Worm (Caenorhabditis elegans) whole organism, midembryonic: Measurements from ENCODE around the gene K11E4.1.

ENCODE experiments used
- cog-1 ChIP-seq: sonication (generic microtip); optimal IDR thresholded peaks from 2 replicates; lab custom pipeline; 2016; ENCODE audit warnings: missing genetic modification characterization, missing compliant biosample characterization
- flt-1 ChIP-seq: fragments of 200-800 bp; sonication (Bioruptor generic); IDR thresholded peaks from 2 replicates; pipeline ENCODE4 v1.3.6; 2022; ENCODE audit warnings: missing genetic modification characterization, missing compliant biosample characterization
- klf-2 ChIP-seq: fragments of 200-800 bp; sonication (Bioruptor generic); conservative IDR thresholded peaks from 2 replicates; pipeline ENCODE4 v1.3.6; 2022; ENCODE audit warnings: missing genetic modification reagents, missing genetic modification characterization, missing compliant biosample characterization
- ztf-29 ChIP-seq: fragments of 200-800 bp; sonication (Bioruptor generic); IDR thresholded peaks from 2 replicates; pipeline ENCODE4 v1.3.6; 2022; ENCODE audit warnings: missing genetic modification reagents, missing genetic modification characterization, missing compliant biosample characterization

DNA sequence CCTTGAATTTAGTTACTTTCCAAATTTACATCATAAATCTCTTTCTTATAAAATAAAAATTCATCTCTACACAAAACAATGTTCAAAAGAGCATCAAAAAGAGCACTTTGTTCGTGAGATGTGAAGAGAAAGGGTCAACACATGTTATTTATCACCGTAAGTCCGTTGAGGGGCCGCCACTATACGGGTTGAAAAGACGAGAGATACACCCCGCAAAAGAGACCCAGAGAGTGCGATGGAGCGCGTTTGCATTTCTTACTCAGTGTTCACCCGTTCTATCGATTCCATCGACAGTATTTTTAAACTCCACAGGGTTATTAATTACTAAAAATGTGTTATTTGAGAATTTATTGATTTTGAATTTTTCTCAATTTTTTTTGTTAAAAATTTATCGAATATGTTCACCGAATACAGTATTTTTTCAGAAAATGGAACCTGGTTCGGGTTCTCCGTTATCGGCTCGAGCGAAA, 13.0 kb downstream of the K11E4.1 start, which contains the start of gene pix-1:
- TF ChIP-seq ztf-29 (GFP tag; lab: Robert Waterston, UW): no peak
- no peak for TF ChIP-seq flt-1
- TF ChIP-seq cog-1 (tag; lab: Kevin White, UChicago): no peak
- no peak for TF ChIP-seq klf-2
